Worm (Caenorhabditis elegans) whole organism, L1 larva: Measurements from ENCODE around the gene dnj-7.
A peak's percentile ranks its signal among the peaks of the same experiment; 100 is the strongest.

Experiments
- aha-1 ChIP-seq: fragments of 150-350 bp; optimal IDR thresholded peaks from 2 replicates; lab custom pipeline; 2014; ENCODE audit warnings: missing biosample characterization, missing genetic modification characterization
- aly-2 ChIP-seq: fragments of 150-350 bp; optimal IDR thresholded peaks from 2 replicates; lab custom pipeline; 2014; ENCODE audit warnings: missing biosample characterization, missing genetic modification characterization
- ceh-8 ChIP-seq: fragments of 200-800 bp; sonication (Bioruptor generic); optimal IDR thresholded peaks from 2 replicates; lab custom pipeline; 2018; ENCODE audit warnings: mild to moderate bottlenecking, missing genetic modification characterization, moderate library complexity, missing compliant biosample characterization
- ceh-82 ChIP-seq, 3 experiments: fragments of 150-350 bp in 1 of 3; sonication (generic microtip) in 2 of 3; optimal IDR thresholded peaks; 2 replicates each; lab custom pipeline; 2014 to 2017; ENCODE audit warnings: missing biosample characterization in 3 of 3, missing genetic modification characterization in 3 of 3
- ces-1 ChIP-seq: fragments of 150-350 bp; optimal IDR thresholded peaks from 2 replicates; lab custom pipeline; 2014; ENCODE audit warnings: missing biosample characterization, missing genetic modification reagents, missing genetic modification characterization
- dpl-1 ChIP-seq, 3 experiments: fragments of 150-350 bp in 2 of 3; sonication (generic microtip) in 1 of 3; optimal IDR thresholded peaks; 2 replicates each; lab custom pipeline; 2014 to 2017; ENCODE audit warnings: missing biosample characterization in 3 of 3, missing genetic modification characterization in 3 of 3, missing genetic modification reagents in 3 of 3
- efl-1 ChIP-seq, 4 experiments: fragments of 150-350 bp; optimal IDR thresholded peaks in 3 of 4; peaks in 1 of 4; 1 replicate in 1 of 4; 2 replicates in 3 of 4; lab custom pipeline; 2014; ENCODE audit warnings: missing biosample characterization in 2 of 4, missing genetic modification characterization in 2 of 4, missing genetic modification reagents in 2 of 4
- egl-13 ChIP-seq: sonication (generic microtip); optimal IDR thresholded peaks from 2 replicates; lab custom pipeline; 2016; ENCODE audit warnings: missing genotype, missing genetic modification reagents, missing genetic modification characterization, missing compliant biosample characterization
- egl-27 ChIP-seq, 2 experiments: fragments of 150-350 bp in 1 of 2; sonication (generic microtip); optimal IDR thresholded peaks; 3 replicates each; lab custom pipeline; 2017 to 2018; ENCODE audit warnings: missing biosample characterization in 2 of 2, missing genetic modification characterization in 2 of 2, missing genetic modification reagents in 2 of 2
- elt-3 ChIP-seq, 6 experiments: fragments of 150-350 bp in 1 of 6; sonication (generic microtip); optimal IDR thresholded peaks; 2 replicates each; lab custom pipeline; 2017 to 2018; ENCODE audit warnings: missing biosample characterization in 6 of 6, missing genetic modification characterization in 6 of 6, inconsistent platforms in 1 of 6
- fkh-4 ChIP-seq: sonication (generic microtip); optimal IDR thresholded peaks from 2 replicates; lab custom pipeline; 2016; ENCODE audit warnings: missing compliant biosample characterization, missing genetic modification characterization, borderline replicate concordance
- fkh-8 ChIP-seq: sonication (generic microtip); optimal IDR thresholded peaks from 2 replicates; lab custom pipeline; 2016; ENCODE audit warnings: mild to moderate bottlenecking, missing genetic modification characterization, missing compliant biosample characterization
- hlh-17 ChIP-seq: fragments of 200-800 bp; sonication (Bioruptor generic); optimal IDR thresholded peaks from 2 replicates; lab custom pipeline; 2018; ENCODE audit warnings: missing genetic modification characterization, mild to moderate bottlenecking, missing compliant biosample characterization, moderate library complexity, borderline replicate concordance
- isw-1 ChIP-seq: fragments of 200-800 bp; sonication (Bioruptor generic); IDR thresholded peaks from 2 replicates; pipeline ENCODE4 v1.3.6; 2022; ENCODE audit warnings: missing genetic modification characterization, missing compliant biosample characterization
- lin-14 ChIP-seq: fragments of 200-800 bp; sonication (Bioruptor generic); optimal IDR thresholded peaks from 2 replicates; lab custom pipeline; 2018; ENCODE audit warnings: mild to moderate bottlenecking, missing genetic modification characterization, moderate library complexity, missing compliant biosample characterization
- lin-15B ChIP-seq: fragments of 150-350 bp; sonication (generic microtip); optimal IDR thresholded peaks from 3 replicates; lab custom pipeline; 2014; ENCODE audit warnings: missing biosample characterization, missing genetic modification characterization
- lin-39 ChIP-seq: fragments of 150-350 bp; optimal IDR thresholded peaks from 2 replicates; lab custom pipeline; 2014; ENCODE audit warnings: missing biosample characterization, missing genetic modification reagents, missing genetic modification characterization
- mab-9 ChIP-seq: fragments of 200-800 bp; sonication (Bioruptor generic); IDR thresholded peaks from 2 replicates; pipeline ENCODE4 v1.3.6; 2022; ENCODE audit warnings: missing genetic modification reagents, missing genetic modification characterization, missing compliant biosample characterization
- mep-1 ChIP-seq: fragments of 150-350 bp; optimal IDR thresholded peaks from 2 replicates; lab custom pipeline; 2014; ENCODE audit warnings: missing biosample characterization, missing genetic modification characterization
- nhr-11 ChIP-seq: fragments of 150-350 bp; optimal IDR thresholded peaks from 2 replicates; lab custom pipeline; 2014; ENCODE audit warnings: missing biosample characterization, missing genetic modification characterization
- nhr-12 ChIP-seq: sonication (generic microtip); optimal IDR thresholded peaks from 2 replicates; lab custom pipeline; 2017; ENCODE audit warnings: missing biosample characterization, missing genetic modification characterization
- nhr-19 ChIP-seq: fragments of 200-800 bp; sonication (Bioruptor generic); conservative IDR thresholded peaks from 2 replicates; pipeline ENCODE4 v1.3.6; 2022; ENCODE audit warnings: missing genetic modification characterization, missing compliant biosample characterization
- nhr-20 ChIP-seq: sonication (generic microtip); optimal IDR thresholded peaks from 2 replicates; lab custom pipeline; 2016; ENCODE audit warnings: mild to moderate bottlenecking, missing genetic modification characterization, missing compliant biosample characterization
- nhr-71 ChIP-seq: sonication (generic microtip); optimal IDR thresholded peaks from 2 replicates; lab custom pipeline; 2016; ENCODE audit warnings: mild to moderate bottlenecking, missing genetic modification characterization, moderate library complexity, missing compliant biosample characterization
- nhr-77 ChIP-seq: fragments of 150-350 bp; optimal IDR thresholded peaks from 2 replicates; lab custom pipeline; 2014; ENCODE audit warnings: missing biosample characterization, missing genetic modification characterization
- nhr-84 ChIP-seq: sonication (generic microtip); optimal IDR thresholded peaks from 2 replicates; lab custom pipeline; 2017; ENCODE audit warnings: missing biosample characterization, missing genetic modification characterization
- nhr-85 ChIP-seq: sonication (generic microtip); peaks from one replicate; lab custom pipeline; 2016; ENCODE audit warnings: missing genetic modification characterization, inconsistent platforms, missing compliant biosample characterization
- nhr-90 ChIP-seq: sonication (generic microtip); optimal IDR thresholded peaks from 2 replicates; lab custom pipeline; 2016; ENCODE audit warnings: mild to moderate bottlenecking, missing genetic modification characterization, missing compliant biosample characterization; ENCODE audit not compliant: poor library complexity
- rnt-1 ChIP-seq: sonication (generic microtip); optimal IDR thresholded peaks from 2 replicates; lab custom pipeline; 2016; ENCODE audit warnings: mild to moderate bottlenecking, missing genetic modification characterization, moderate library complexity, missing compliant biosample characterization
- skn-1 ChIP-seq: fragments of 150-350 bp; optimal IDR thresholded peaks from 2 replicates; lab custom pipeline; 2014; ENCODE audit warnings: missing biosample characterization, missing genetic modification characterization
- tbx-2 ChIP-seq: sonication (generic microtip); optimal IDR thresholded peaks from 2 replicates; lab custom pipeline; 2016; ENCODE audit warnings: missing genetic modification characterization, missing compliant biosample characterization
- unc-130 ChIP-seq: fragments of 150-350 bp; optimal IDR thresholded peaks from 2 replicates; lab custom pipeline; 2017; ENCODE audit warnings: missing biosample characterization, missing genetic modification characterization, inconsistent platforms
- unc-62 ChIP-seq: fragments of 150-350 bp; optimal IDR thresholded peaks from 2 replicates; lab custom pipeline; 2014; ENCODE audit warnings: missing biosample characterization, missing genetic modification reagents, missing genetic modification characterization
- zag-1 ChIP-seq: fragments of 150-350 bp; optimal IDR thresholded peaks from 2 replicates; lab custom pipeline; 2014; ENCODE audit warnings: missing biosample characterization, missing genetic modification characterization
- ztf-11 ChIP-seq, 2 experiments: sonication (generic microtip); optimal IDR thresholded peaks; 2 replicates each; lab custom pipeline; 2016 to 2017; ENCODE audit warnings: missing genetic modification characterization in 2 of 2, missing biosample characterization in 1 of 2, missing compliant biosample characterization in 1 of 2

Gene dnj-7

DNA sequence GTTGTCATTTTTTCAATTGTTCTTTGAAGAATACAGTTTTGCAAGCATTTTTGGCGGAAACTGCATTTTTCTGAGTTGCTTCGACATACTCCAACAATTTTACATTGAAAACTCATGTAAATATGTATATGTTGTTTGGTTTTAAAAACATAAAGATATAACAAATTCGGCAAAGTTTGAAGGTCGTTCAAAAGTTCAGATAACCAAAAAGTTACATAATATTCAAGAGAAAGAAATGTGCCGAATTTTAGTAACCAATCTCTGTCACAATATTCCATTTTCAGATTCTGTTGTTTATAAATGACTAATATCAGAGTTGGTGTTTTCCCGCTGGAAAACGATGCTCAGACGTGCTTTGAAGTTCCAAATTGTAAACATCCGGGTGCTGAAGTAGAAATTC is 12.1 kb downstream of the dnj-7 start, which contains the start of gene ZK867.2:
ZK867.2 (plus strand) TSS at position 301 of the 400 bp plus-strand sequence.
- TF ChIP-seq egl-13 (no peak), fkh-8 (tag; lab: Kevin White, UChicago) (no peak), zag-1 (no peak), aha-1 (tag; lab: Kevin White, UChicago) (no peak), aly-2 (no peak), lin-15B (tag; lab: Kevin White, UChicago) (no peak), tbx-2 (tag; lab: Kevin White, UChicago) (no peak)

DNA sequence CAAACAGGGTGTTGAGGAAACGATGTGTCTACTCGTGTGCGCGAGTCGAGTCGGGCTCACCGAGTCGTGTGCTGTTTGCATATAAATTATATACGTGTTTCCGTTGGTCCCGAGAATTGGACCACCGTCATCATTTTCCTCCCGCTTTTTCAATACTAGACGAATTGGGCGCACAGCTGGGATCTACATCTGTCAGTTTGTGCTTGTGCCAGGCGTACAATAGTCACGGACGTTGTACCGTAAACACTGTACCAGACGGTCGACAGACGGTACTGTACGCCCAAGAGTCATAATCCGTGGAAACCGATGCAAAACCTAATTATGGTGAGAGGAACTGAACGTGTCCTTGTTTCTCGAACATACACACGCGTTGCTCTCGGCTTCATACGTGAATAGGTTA is 14.8 kb downstream of the dnj-7 start:
- TF ChIP-seq unc-62 (GFP tag; lab: Kevin White, UChicago) (no peak), isw-1 (no peak), ceh-82 (tag; optimal IDR thresholded peaks at IDR 0.05; lab: Kevin White, UChicago) (no peak), lin-39 (tag; lab: Kevin White, UChicago) (no peak), nhr-19 (GFP tag; lab: Robert Waterston, UW) (no peak), nhr-90 (tag; lab: Kevin White, UChicago) (no peak), ztf-11 (tag; optimal IDR thresholded peaks at IDR 0.05; lab: Kevin White, UChicago) (no peak), skn-1 (tag; lab: Kevin White, UChicago) (no peak), nhr-20 (tag; lab: Kevin White, UChicago) (no peak), mep-1 (tag; lab: Kevin White, UChicago) (no peak), nhr-12 (no peak), nhr-77 (tag; lab: Kevin White, UChicago) (no peak), hlh-17 (GFP tag; lab: Kevin White, UChicago) (no peak)

DNA sequence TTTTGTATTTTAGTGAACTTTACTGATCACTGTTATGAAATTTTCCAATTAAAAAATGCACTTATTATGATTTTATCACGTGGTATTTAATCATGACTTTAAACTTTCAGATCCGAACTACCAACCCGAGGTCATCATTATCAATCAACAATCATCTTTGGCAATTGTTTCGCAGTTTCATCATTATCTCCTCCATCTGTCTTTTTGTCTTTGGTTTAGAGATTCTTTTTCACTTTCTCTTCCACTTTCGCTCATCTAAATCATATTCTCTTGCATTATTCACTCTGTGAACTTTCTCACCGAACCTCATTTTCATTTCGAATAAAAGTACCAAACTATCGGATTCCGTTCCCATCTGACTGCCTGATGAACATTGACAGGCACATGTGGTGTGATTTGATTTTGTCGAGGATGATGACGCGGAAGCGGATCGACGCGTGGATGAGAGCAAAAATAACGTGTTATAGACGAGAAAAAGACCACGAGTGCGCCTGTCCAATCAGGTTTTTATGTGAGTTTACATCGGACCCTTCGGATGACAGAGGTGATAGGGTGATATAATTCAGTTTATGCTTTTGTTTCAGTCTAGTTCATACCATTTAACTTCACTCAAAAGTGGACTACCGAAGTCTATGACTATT is 16.2 kb downstream of the dnj-7 start:
- TF ChIP-seq rnt-1 (tag; lab: Kevin White, UChicago) = peak; percentile 19
- no peak for TF ChIP-seq tbx-2 (tag; lab: Kevin White, UChicago)
- no peak for TF ChIP-seq nhr-11
- TF ChIP-seq nhr-20 (tag; lab: Kevin White, UChicago) = peak; percentile 11
- peak; percentile 50 for TF ChIP-seq lin-14 (GFP tag; lab: Kevin White, UChicago)
- TF ChIP-seq dpl-1 (GFP tag; optimal IDR thresholded peaks at IDR 0.05; lab: Kevin White, UChicago) = no peak
- no peak for TF ChIP-seq mab-9
- peak; percentile 58 for TF ChIP-seq nhr-85 (tag; lab: Kevin White, UChicago)
- TF ChIP-seq nhr-71 (tag; lab: Kevin White, UChicago) = peak; percentile 50
- peak in 1 of 6 experiments; percentile 31 for TF ChIP-seq elt-3 (tag; optimal IDR thresholded peaks at IDR 0.05; lab: Kevin White, UChicago)
- TF ChIP-seq ces-1 (GFP tag; lab: Kevin White, UChicago) = no peak
- TF ChIP-seq nhr-84 (tag; lab: Kevin White, UChicago) = no peak
- TF ChIP-seq unc-130 (tag; lab: Kevin White, UChicago) = peak; percentile 12
- no peak for TF ChIP-seq fkh-4 (tag; lab: Kevin White, UChicago)
- no peak for TF ChIP-seq lin-15B (tag; lab: Kevin White, UChicago)
- no peak for TF ChIP-seq ceh-8

DNA sequence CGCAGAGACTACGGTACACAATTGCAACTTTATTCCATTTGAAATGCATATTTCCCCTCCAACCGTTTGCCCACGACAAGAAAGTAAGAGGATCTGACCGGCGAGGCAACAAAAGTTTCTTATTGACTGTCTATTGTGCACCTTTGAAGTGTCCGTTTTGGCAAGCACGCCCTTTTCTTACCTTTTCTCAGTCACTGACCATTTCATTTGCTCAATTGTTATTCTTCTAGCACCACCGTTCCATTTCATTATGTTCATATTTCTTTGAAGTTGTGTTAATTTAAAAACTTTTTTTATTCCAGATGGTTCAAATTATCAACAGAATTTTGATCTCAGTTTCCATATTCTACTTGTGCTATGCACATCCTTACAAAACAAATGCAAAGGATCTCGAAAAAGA is 17.0 kb downstream of the dnj-7 start, which contains the start of gene spp-22:
spp-22 (plus strand) TSS at position 301 of the 400 bp plus-strand sequence.
- TF ChIP-seq efl-1 (optimal IDR thresholded peaks at IDR 0.05; lab: Kevin White, UChicago) (no peak), efl-1 (GFP tag; optimal IDR thresholded peaks at IDR 0.05 in 1 of 2; lab: Kevin White, UChicago) (peak in 1 of 2 experiments; percentile 37), egl-27 (tag; optimal IDR thresholded peaks at IDR 0.05; lab: Kevin White, UChicago) (no peak), lin-14 (GFP tag; lab: Kevin White, UChicago) (no peak)
